Worm (Caenorhabditis elegans): Measurements from ENCODE around the gene lipl-5.

Gene lipl-5

DNA sequence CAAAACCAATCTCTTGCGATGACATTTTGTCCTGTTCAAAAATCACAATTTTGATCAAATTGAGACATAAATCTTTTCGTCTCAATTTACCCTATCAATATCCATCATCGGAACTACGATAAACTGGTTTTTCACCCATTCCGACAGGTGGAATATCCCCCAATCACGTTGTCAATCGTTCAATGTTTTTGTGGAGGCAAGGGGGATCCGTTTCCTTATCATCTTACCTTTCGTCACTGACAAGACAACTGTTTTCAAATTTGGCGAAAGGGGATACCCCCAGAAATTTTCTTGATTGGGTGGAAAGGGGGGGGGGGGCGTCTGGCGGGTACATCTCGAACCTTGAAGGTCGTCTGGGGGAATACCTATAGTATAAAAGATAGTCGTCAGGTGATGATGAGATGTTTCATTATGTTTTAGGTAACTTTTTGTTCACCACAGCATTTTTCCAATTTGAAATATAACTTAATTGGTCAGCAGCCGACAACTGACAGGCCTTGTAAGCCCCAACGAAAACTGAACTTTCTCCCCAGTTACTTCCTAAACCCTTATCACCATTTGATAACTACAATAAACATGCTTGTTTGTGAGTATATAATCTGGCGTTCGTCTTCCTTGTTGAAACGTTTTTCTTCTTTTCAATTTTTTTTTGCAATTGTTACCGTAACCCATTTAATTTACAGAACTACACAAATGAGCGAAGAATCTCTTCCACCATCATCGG is 4.2 kb upstream of the lipl-5 start, which contains the start of gene ZK6.8:
TSS of gene ZK6.8 (plus strand) at position 682 of the 724 bp plus-strand sequence.
- TF ChIP-seq xnd-1 (tag; optimal IDR thresholded peaks at IDR 0.05) (no peak), lin-26 (GFP tag; IDR thresholded peaks at IDR 0.05) (0 out of 2 replicates have a peak, but pooled peaks have one; percentile 36), madf-10 (tag; optimal IDR thresholded peaks at IDR 0.05) (no peak), egl-44 (GFP tag; IDR thresholded peaks at IDR 0.05) (no peak), hsf-1 (GFP tag; IDR thresholded peaks at IDR 0.05) (no peak), ceh-91 (GFP tag; IDR thresholded peaks at IDR 0.05) (no peak), dpl-1 (GFP tag; optimal IDR thresholded peaks at IDR 0.05) (no peak), mcd-1 (GFP tag; IDR thresholded peaks at IDR 0.05) (no peak), zfh-2 (GFP tag; conservative IDR thresholded peaks at IDR 0.05) (no peak), lsy-27 (tag; optimal IDR thresholded peaks at IDR 0.05; ENCODE audit: borderline replicate concordance, insufficient read depth) (no peak), egl-18 (GFP tag; IDR thresholded peaks at IDR 0.05) (no peak), F23B12.7 (tag; optimal IDR thresholded peaks at IDR 0.05; ENCODE audit: insufficient read depth) (no peak), bed-2 (GFP tag; IDR thresholded peaks at IDR 0.05) (no peak), hmg-1.2 (GFP tag; IDR thresholded peaks at IDR 0.05) (no peak), F55B11.4 (tag; optimal IDR thresholded peaks at IDR 0.05; ENCODE audit: borderline replicate concordance, insufficient read depth) (no peak), gei-17 (GFP tag; optimal IDR thresholded peaks at IDR 0.05) (no peak), D2030.7 (GFP tag; IDR thresholded peaks at IDR 0.05) (no peak), ztf-28 (GFP tag; IDR thresholded peaks at IDR 0.05) (no peak), ets-4 (GFP tag; optimal IDR thresholded peaks at IDR 0.05) (no peak), somi-1 (GFP tag; optimal IDR thresholded peaks at IDR 0.05) (peak; percentile 92), ceh-100 (GFP tag; IDR thresholded peaks at IDR 0.05) (no peak), ama-1 (optimal IDR thresholded peaks at IDR 0.05) (no peak), ama-1 (GFP tag; optimal IDR thresholded peaks at IDR 0.05) (no peak), dox-1 (GFP tag; IDR thresholded peaks at IDR 0.05) (no peak), lin-40 (tag; optimal IDR thresholded peaks at IDR 0.05) (peak; percentile 48), sea-2 (GFP tag; IDR thresholded peaks at IDR 0.05) (no peak), F49E8.2 (tag; optimal IDR thresholded peaks at IDR 0.05; ENCODE audit: insufficient read depth) (no peak), ztf-26 (tag; optimal IDR thresholded peaks at IDR 0.05) (peak; percentile 57), snpc-4 (GFP tag; optimal IDR thresholded peaks at IDR 0.05) (no peak), snpc-4 (tag; optimal IDR thresholded peaks at IDR 0.05) (peak in 3 of 4 experiments; percentile 66 to 73 (median 73)), C06A6.2 (GFP tag; conservative IDR thresholded peaks at IDR 0.05) (0 out of 2 replicates have a peak, but pooled peaks have one; percentile 53), die-1 (tag; optimal IDR thresholded peaks at IDR 0.05) (peak; percentile 42), cebp-1 (GFP tag; IDR thresholded peaks at IDR 0.05) (no peak), cebp-1 (tag; optimal IDR thresholded peaks at IDR 0.05) (no peak), rpc-1 (optimal IDR thresholded peaks at IDR 0.05) (no peak), rpc-1 (tag; optimal IDR thresholded peaks at IDR 0.05) (no peak), repo-1 (tag; optimal IDR thresholded peaks at IDR 0.05) (no peak), ceh-40 (GFP tag; IDR thresholded peaks at IDR 0.05) (no peak), nhr-179 (tag; optimal IDR thresholded peaks at IDR 0.05) (no peak), F22D6.2 (tag; optimal IDR thresholded peaks at IDR 0.05) (peak; percentile 19), efl-1 (GFP tag; optimal IDR thresholded peaks at IDR 0.05) (no peak), F57A8.1 (GFP tag; optimal IDR thresholded peaks at IDR 0.05) (no peak), lsl-1 (GFP tag; optimal IDR thresholded peaks at IDR 0.05) (no peak), hlh-12 (tag; optimal IDR thresholded peaks at IDR 0.05) (no peak), mel-28 (tag; optimal IDR thresholded peaks at IDR 0.05; ENCODE audit: borderline replicate concordance) (no peak), zim-3 (tag; optimal IDR thresholded peaks at IDR 0.05) (no peak), mes-4 (tag; optimal IDR thresholded peaks at IDR 0.05) (no peak), lir-1 (GFP tag; conservative IDR thresholded peaks at IDR 0.05) (no peak), madf-6 (GFP tag; IDR thresholded peaks at IDR 0.05) (no peak)

Data from whole organism, young adult.